Worm (Caenorhabditis elegans) whole organism, L4 larva: Measurements from ENCODE around the gene hyl-1.

Source experiments
- D1046.2 ChIP-seq: fragments of 200-800 bp; sonication (Bioruptor generic); IDR thresholded peaks from 2 replicates; pipeline ENCODE4 v1.3.6; 2022; ENCODE audit warnings: missing genetic modification characterization, missing compliant biosample characterization
- F10B5.3 ChIP-seq: sonication (generic microtip); optimal IDR thresholded peaks from 2 replicates; lab custom pipeline; 2016; ENCODE audit warnings: mild to moderate bottlenecking, missing genetic modification characterization, missing compliant biosample characterization
- F26F4.8 ChIP-seq: fragments of 200-800 bp; sonication (Bioruptor generic); conservative IDR thresholded peaks from 2 replicates; pipeline ENCODE4 v1.3.6; 2022; ENCODE audit warnings: missing genetic modification characterization, missing compliant biosample characterization
- F37D6.2 ChIP-seq: sonication (generic microtip); optimal IDR thresholded peaks from 2 replicates; lab custom pipeline; 2016; ENCODE audit warnings: mild to moderate bottlenecking, missing genetic modification characterization, missing compliant biosample characterization
- F49E8.2 ChIP-seq: sonication (generic microtip); optimal IDR thresholded peaks from 2 replicates; lab custom pipeline; 2016; ENCODE audit warnings: missing compliant biosample characterization, mild to moderate bottlenecking, missing genetic modification characterization, borderline replicate concordance
- T20F7.1 ChIP-seq: fragments of 200-800 bp; sonication (Bioruptor generic); optimal IDR thresholded peaks from 2 replicates; lab custom pipeline; 2018; ENCODE audit warnings: mild to moderate bottlenecking, missing genetic modification characterization, missing compliant biosample characterization
- T26A8.4 ChIP-seq: fragments of 200-800 bp; sonication (Bioruptor generic); IDR thresholded peaks from 2 replicates; pipeline ENCODE4 v1.3.6; 2022; ENCODE audit warnings: missing genetic modification characterization, missing compliant biosample characterization
- Y48G9A.11 ChIP-seq: fragments of 200-800 bp; sonication (Bioruptor generic); IDR thresholded peaks from 2 replicates; pipeline ENCODE4 v1.3.6; 2022; ENCODE audit warnings: missing genetic modification reagents, missing genetic modification characterization, missing compliant biosample characterization
- Y5F2A.4 ChIP-seq: fragments of 200-800 bp; sonication (Bioruptor generic); optimal IDR thresholded peaks from 2 replicates; lab custom pipeline; 2018; ENCODE audit warnings: mild to moderate bottlenecking, missing genetic modification characterization, missing compliant biosample characterization
- ZK337.2 ChIP-seq: fragments of 200-800 bp; sonication (Bioruptor generic); IDR thresholded peaks from 2 replicates; pipeline ENCODE4 v1.3.6; 2022; ENCODE audit warnings: missing genetic modification reagents, missing genetic modification characterization, missing compliant biosample characterization
- ama-1 ChIP-seq: fragments of 150-350 bp; optimal IDR thresholded peaks from 2 replicates; lab custom pipeline; 2014; ENCODE audit warnings: inconsistent platforms, mixed read lengths
- arid-1 ChIP-seq: fragments of 200-800 bp; sonication (Bioruptor generic); conservative IDR thresholded peaks from 2 replicates; pipeline ENCODE4 v1.3.6; 2022; ENCODE audit warnings: missing genetic modification reagents, missing genetic modification characterization, missing compliant biosample characterization
- ceh-28 ChIP-seq: fragments of 150-350 bp; optimal IDR thresholded peaks from 2 replicates; lab custom pipeline; 2014; ENCODE audit warnings: missing biosample characterization, missing genetic modification reagents, missing genetic modification characterization
- ceh-44 ChIP-seq: fragments of 200-800 bp; sonication (Bioruptor generic); IDR thresholded peaks from 2 replicates; pipeline ENCODE4 v1.3.6; 2022; ENCODE audit warnings: missing genetic modification reagents, missing genetic modification characterization, missing compliant biosample characterization
- ceh-62 ChIP-seq: sonication (generic microtip); optimal IDR thresholded peaks from 2 replicates; lab custom pipeline; 2017; ENCODE audit warnings: missing biosample characterization, missing genetic modification characterization
- daf-12 ChIP-seq: fragments of 150-350 bp; optimal IDR thresholded peaks from 2 replicates; lab custom pipeline; 2014; ENCODE audit warnings: missing biosample characterization, missing genetic modification reagents, missing genetic modification characterization
- daf-16 ChIP-seq, 3 experiments: sonication (generic microtip); optimal IDR thresholded peaks; 2 replicates each; lab custom pipeline; 2016 to 2017; ENCODE audit warnings: missing genetic modification characterization in 3 of 3, missing genetic modification reagents in 3 of 3, mild to moderate bottlenecking in 2 of 3, missing compliant biosample characterization in 2 of 3, missing biosample characterization in 1 of 3, moderate library complexity in 1 of 3
- daf-19 ChIP-seq: fragments of 200-800 bp; sonication (Bioruptor generic); conservative IDR thresholded peaks from 2 replicates; pipeline ENCODE4 v1.3.6; 2022; ENCODE audit warnings: missing genetic modification characterization, missing compliant biosample characterization
- dmd-6 ChIP-seq: fragments of 200-800 bp; sonication (Bioruptor generic); IDR thresholded peaks from 2 replicates; pipeline ENCODE4 v1.3.6; 2022; ENCODE audit warnings: missing genetic modification reagents, missing genetic modification characterization, missing compliant biosample characterization
- dpl-1 ChIP-seq: fragments of 150-350 bp; optimal IDR thresholded peaks from 2 replicates; lab custom pipeline; 2014; ENCODE audit warnings: missing biosample characterization, missing genetic modification reagents, missing genetic modification characterization
- dve-1 ChIP-seq: sonication (generic microtip); optimal IDR thresholded peaks from 2 replicates; lab custom pipeline; 2017; ENCODE audit warnings: antibody characterized with exemption, mild to moderate bottlenecking, missing genetic modification characterization, missing compliant biosample characterization; ENCODE audit not compliant: insufficient read depth
- egl-43 ChIP-seq: fragments of 200-800 bp; sonication (Bioruptor generic); IDR thresholded peaks from 2 replicates; pipeline ENCODE4 v1.3.6; 2022; ENCODE audit warnings: missing genetic modification reagents, missing genetic modification characterization, missing compliant biosample characterization
- gei-8 ChIP-seq: fragments of 200-800 bp; sonication (Bioruptor generic); optimal IDR thresholded peaks from 2 replicates; lab custom pipeline; 2018; ENCODE audit warnings: mild to moderate bottlenecking, missing genetic modification characterization, missing compliant biosample characterization
- hif-1 ChIP-seq, 2 experiments: sonication (generic microtip); optimal IDR thresholded peaks; 2 replicates each; lab custom pipeline; 2016 to 2017; ENCODE audit warnings: missing compliant biosample characterization in 2 of 2, missing genetic modification characterization in 2 of 2, missing genetic modification reagents in 2 of 2, missing genotype in 2 of 2, mild to moderate bottlenecking in 1 of 2
- hlh-11 ChIP-seq: fragments of 200-800 bp; sonication (Bioruptor generic); optimal IDR thresholded peaks from 2 replicates; lab custom pipeline; 2018; ENCODE audit warnings: mild to moderate bottlenecking, missing genetic modification characterization, missing compliant biosample characterization
- hlh-30 ChIP-seq: sonication (generic microtip); optimal IDR thresholded peaks from 2 replicates; lab custom pipeline; 2017; ENCODE audit warnings: antibody characterized with exemption, mild to moderate bottlenecking, missing genetic modification characterization, missing compliant biosample characterization; ENCODE audit not compliant: insufficient read depth
- lin-13 ChIP-seq: fragments of 150-350 bp; optimal IDR thresholded peaks from 2 replicates; lab custom pipeline; 2014; ENCODE audit warnings: missing biosample characterization, missing genetic modification reagents, missing genetic modification characterization
- lin-38 ChIP-seq: fragments of 200-800 bp; sonication (Bioruptor generic); IDR thresholded peaks from 2 replicates; pipeline ENCODE4 v1.3.6; 2022; ENCODE audit warnings: missing genetic modification reagents, missing genetic modification characterization, missing compliant biosample characterization
- lir-3 ChIP-seq: sonication (generic microtip); optimal IDR thresholded peaks from 2 replicates; lab custom pipeline; 2016; ENCODE audit warnings: mild to moderate bottlenecking, missing genetic modification characterization, missing compliant biosample characterization
- lsy-2 ChIP-seq, 2 experiments: fragments of 150-350 bp in 1 of 2; sonication (generic microtip) in 1 of 2; optimal IDR thresholded peaks; 2 replicates each; lab custom pipeline; 2014 to 2017; ENCODE audit warnings: missing biosample characterization in 2 of 2, missing genetic modification characterization in 2 of 2
- madf-5 ChIP-seq, 2 experiments: fragments of 200-800 bp; sonication (Bioruptor generic); IDR thresholded peaks; 2 replicates each; pipeline ENCODE4 v1.3.6; 2022; ENCODE audit warnings: missing compliant biosample characterization in 2 of 2, missing genetic modification characterization in 2 of 2
- mes-2 ChIP-seq: sonication (generic microtip); optimal IDR thresholded peaks from 2 replicates; lab custom pipeline; 2016; ENCODE audit warnings: missing genotype, mild to moderate bottlenecking, missing genetic modification characterization, missing compliant biosample characterization; ENCODE audit not compliant: poor library complexity, severe bottlenecking
- mxl-2 ChIP-seq: fragments of 200-800 bp; sonication (Bioruptor generic); conservative IDR thresholded peaks from 2 replicates; pipeline ENCODE4 v1.3.6; 2022; ENCODE audit warnings: missing genetic modification reagents, missing genetic modification characterization, missing compliant biosample characterization
- mxl-3 ChIP-seq: fragments of 200-800 bp; sonication (Bioruptor generic); optimal IDR thresholded peaks from 2 replicates; lab custom pipeline; 2018; ENCODE audit warnings: mild to moderate bottlenecking, missing genetic modification characterization, missing compliant biosample characterization
- nhr-10 ChIP-seq: fragments of 150-350 bp; optimal IDR thresholded peaks from 2 replicates; lab custom pipeline; 2014; ENCODE audit warnings: missing biosample characterization, missing genetic modification characterization
- nhr-11 ChIP-seq: fragments of 150-350 bp; optimal IDR thresholded peaks from 2 replicates; lab custom pipeline; 2014; ENCODE audit warnings: missing biosample characterization, missing genetic modification characterization
- nhr-28 ChIP-seq: fragments of 150-350 bp; optimal IDR thresholded peaks from 2 replicates; lab custom pipeline; 2014; ENCODE audit warnings: missing biosample characterization, missing genetic modification characterization
- nhr-41 ChIP-seq: fragments of 200-800 bp; sonication (Bioruptor generic); IDR thresholded peaks from 2 replicates; pipeline ENCODE4 v1.3.6; 2022; ENCODE audit warnings: missing genetic modification reagents, missing genetic modification characterization, missing compliant biosample characterization
- nhr-42 ChIP-seq: fragments of 200-800 bp; sonication (Bioruptor generic); IDR thresholded peaks from 2 replicates; pipeline ENCODE4 v1.3.6; 2022; ENCODE audit warnings: missing genetic modification characterization, missing compliant biosample characterization
- nhr-76 ChIP-seq: fragments of 150-350 bp; optimal IDR thresholded peaks from 2 replicates; lab custom pipeline; 2014; ENCODE audit warnings: missing biosample characterization, missing genetic modification characterization
- nhr-77 ChIP-seq: fragments of 150-350 bp; optimal IDR thresholded peaks from 2 replicates; lab custom pipeline; 2014; ENCODE audit warnings: missing biosample characterization, missing genetic modification characterization
- pqm-1 ChIP-seq: sonication (generic microtip); optimal IDR thresholded peaks from 2 replicates; lab custom pipeline; 2017; ENCODE audit warnings: missing biosample characterization, missing genetic modification characterization
- sdz-12 ChIP-seq: fragments of 200-800 bp; sonication (Bioruptor generic); optimal IDR thresholded peaks from 2 replicates; lab custom pipeline; 2018; ENCODE audit warnings: mild to moderate bottlenecking, missing genetic modification characterization, missing compliant biosample characterization
- snpc-4 ChIP-seq: fragments of 150-350 bp; optimal IDR thresholded peaks from 2 replicates; lab custom pipeline; 2014; ENCODE audit warnings: missing biosample characterization, missing genetic modification characterization
- spr-1 ChIP-seq: sonication (generic microtip); optimal IDR thresholded peaks from 2 replicates; lab custom pipeline; 2016; ENCODE audit warnings: mild to moderate bottlenecking, missing genetic modification characterization, missing compliant biosample characterization
- spr-3 ChIP-seq: fragments of 200-800 bp; sonication (Bioruptor generic); optimal IDR thresholded peaks from 2 replicates; lab custom pipeline; 2018; ENCODE audit warnings: mild to moderate bottlenecking, missing genetic modification characterization, missing compliant biosample characterization
- tag-97 ChIP-seq: fragments of 200-800 bp; sonication (Bioruptor generic); IDR thresholded peaks from 2 replicates; pipeline ENCODE4 v1.3.6; 2022; ENCODE audit warnings: missing genetic modification characterization, missing compliant biosample characterization
- vab-7 ChIP-seq: fragments of 200-800 bp; sonication (Bioruptor generic); IDR thresholded peaks from 2 replicates; pipeline ENCODE4 v1.3.6; 2022; ENCODE audit warnings: missing genetic modification reagents, missing genetic modification characterization, missing compliant biosample characterization
- zag-1 ChIP-seq: fragments of 150-350 bp; optimal IDR thresholded peaks from 2 replicates; lab custom pipeline; 2014; ENCODE audit warnings: missing biosample characterization, missing genetic modification characterization
- zip-2 ChIP-seq: fragments of 150-350 bp; optimal IDR thresholded peaks from 2 replicates; lab custom pipeline; 2014; ENCODE audit warnings: missing biosample characterization, missing genetic modification characterization

hyl-1 gene

DNA sequence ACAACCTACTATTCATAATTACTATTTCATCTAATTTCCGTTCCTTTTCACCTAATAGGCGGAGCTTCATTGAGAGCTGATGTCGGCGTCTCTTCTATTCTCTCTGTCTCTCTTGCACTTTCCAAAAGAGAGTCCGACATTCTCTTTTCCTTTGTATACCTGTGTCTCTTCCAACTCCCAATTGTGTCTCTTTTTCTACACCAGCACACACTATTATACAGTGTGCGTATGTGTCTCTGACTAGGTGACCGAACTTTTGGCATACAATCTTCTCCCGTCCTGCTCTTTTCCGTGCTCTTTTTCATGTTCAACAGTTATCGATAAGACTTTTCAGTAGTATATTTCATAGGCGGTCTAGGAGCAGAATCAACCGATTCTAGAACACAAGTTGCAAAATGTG, 1.3 kb downstream of the hyl-1 start:
- TF ChIP-seq F26F4.8 (GFP tag; lab: Robert Waterston, UW) (no peak), Y48G9A.11 (GFP tag; lab: Robert Waterston, UW) (no peak), spr-3 (GFP tag; lab: Kevin White, UChicago) (no peak), nhr-41 (0 out of 2 replicates have a peak, but pooled peaks have one; percentile 21), hlh-30 (tag; lab: Kevin White, UChicago) (no peak), mes-2 (tag; lab: Kevin White, UChicago) (peak; percentile 61), dmd-6 (GFP tag; lab: Robert Waterston, UW) (peak; percentile 73), daf-12 (tag; lab: Kevin White, UChicago) (no peak), daf-16 (GFP tag; optimal IDR thresholded peaks at IDR 0.05; lab: Kevin White, UChicago) (no peak), daf-16 (tag; optimal IDR thresholded peaks at IDR 0.05; lab: Kevin White, UChicago) (peak; percentile 48), zip-2 (no peak), nhr-11 (no peak), nhr-77 (peak; percentile 18), lin-38 (GFP tag; lab: Robert Waterston, UW) (no peak), tag-97 (no peak), snpc-4 (tag; lab: Kevin White, UChicago) (no peak), nhr-28 (peak; percentile 71), pqm-1 (peak; percentile 82), dpl-1 (GFP tag; lab: Kevin White, UChicago) (no peak), F49E8.2 (tag; lab: Kevin White, UChicago) (no peak), hlh-11 (peak; percentile 66), lin-13 (GFP tag; lab: Kevin White, UChicago) (no peak), dve-1 (tag; lab: Kevin White, UChicago) (peak; percentile 44), ceh-44 (GFP tag; lab: Robert Waterston, UW) (no peak)

DNA sequence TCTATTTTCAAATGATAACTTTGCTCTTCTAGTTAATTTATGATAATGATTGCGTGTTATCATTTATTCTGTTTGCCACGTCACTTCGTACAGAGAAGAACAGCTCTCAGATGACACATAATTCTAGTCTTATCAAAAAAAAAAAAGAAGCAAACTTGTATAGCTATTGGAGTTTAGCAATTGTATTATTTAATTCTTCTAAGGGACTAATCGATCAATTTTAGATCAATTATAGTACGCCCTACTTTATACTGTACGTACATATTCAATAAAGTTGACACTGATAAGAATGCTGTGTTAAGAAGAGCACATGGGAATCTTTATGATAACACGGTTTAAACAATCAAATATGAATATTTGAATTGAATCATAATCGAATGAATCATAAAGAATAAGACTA, 3.3 kb downstream of the hyl-1 start:
- no peak for TF ChIP-seq mxl-2 (GFP tag; lab: Robert Waterston, UW)
- TF ChIP-seq spr-1 (tag; lab: Kevin White, UChicago): no peak
- TF ChIP-seq hif-1 (tag; optimal IDR thresholded peaks at IDR 0.05; lab: Kevin White, UChicago): no peak
- no peak for TF ChIP-seq ceh-62 (tag; lab: Kevin White, UChicago)
- no peak for TF ChIP-seq sdz-12 (GFP tag; lab: Kevin White, UChicago)
- TF ChIP-seq ceh-44 (GFP tag; lab: Robert Waterston, UW): no peak
- TF ChIP-seq F49E8.2 (tag; lab: Kevin White, UChicago): no peak
- no peak for TF ChIP-seq snpc-4 (tag; lab: Kevin White, UChicago)
- TF ChIP-seq egl-43 (GFP tag; lab: Robert Waterston, UW): no peak
- TF ChIP-seq nhr-76 (tag; lab: Kevin White, UChicago): no peak
- no peak for TF ChIP-seq F10B5.3 (tag; lab: Kevin White, UChicago)
- no peak for TF ChIP-seq mxl-3 (GFP tag; lab: Kevin White, UChicago)
- no peak for TF ChIP-seq gei-8 (GFP tag; lab: Kevin White, UChicago)
- TF ChIP-seq ama-1 (lab: Kevin White, UChicago): no peak
- TF ChIP-seq F26F4.8 (GFP tag; lab: Robert Waterston, UW): no peak
- no peak for TF ChIP-seq madf-5 (GFP tag; IDR thresholded peaks at IDR 0.05; lab: Robert Waterston, UW)
- TF ChIP-seq ceh-28 (tag; lab: Kevin White, UChicago): no peak
- TF ChIP-seq Y5F2A.4: no peak
- TF ChIP-seq T20F7.1 (GFP tag; lab: Kevin White, UChicago): no peak
- TF ChIP-seq arid-1 (GFP tag; lab: Robert Waterston, UW): no peak
- no peak for TF ChIP-seq zag-1 (tag; lab: Kevin White, UChicago)
- no peak for TF ChIP-seq daf-12 (tag; lab: Kevin White, UChicago)
- no peak for TF ChIP-seq nhr-10 (tag; lab: Kevin White, UChicago)
- TF ChIP-seq F37D6.2: no peak
- TF ChIP-seq vab-7 (GFP tag; lab: Robert Waterston, UW): no peak
- TF ChIP-seq zip-2: no peak
- no peak for TF ChIP-seq nhr-42 (GFP tag; lab: Robert Waterston, UW)
- TF ChIP-seq D1046.2 (GFP tag; lab: Robert Waterston, UW): no peak
- peak; percentile 74 for TF ChIP-seq nhr-28
- no peak for TF ChIP-seq lsy-2 (tag; optimal IDR thresholded peaks at IDR 0.05; lab: Kevin White, UChicago)
- no peak for TF ChIP-seq lir-3 (tag; lab: Kevin White, UChicago)
- TF ChIP-seq ZK337.2: no peak
- no peak for TF ChIP-seq daf-19 (GFP tag; lab: Robert Waterston, UW)
- no peak for TF ChIP-seq T26A8.4 (GFP tag; lab: Robert Waterston, UW)
